Worm (Caenorhabditis elegans): ENCODE measurements around the gene ttbk-4.

- no peak for TF ChIP-seq lsy-27 (tag; optimal IDR thresholded peaks at IDR 0.05; ENCODE audit: borderline replicate concordance, insufficient read depth)
- no peak for TF ChIP-seq snpc-1.1 (tag; optimal IDR thresholded peaks at IDR 0.05; ENCODE audit: insufficient read depth)
- no peak for TF ChIP-seq attf-6 (GFP tag; IDR thresholded peaks at IDR 0.05)
- TF ChIP-seq egrh-3 (GFP tag; IDR thresholded peaks at IDR 0.05): no peak
- no peak for TF ChIP-seq pha-4 (tag; optimal IDR thresholded peaks at IDR 0.05)
These were observed 965 bp upstream of the ttbk-4 start, which contains the start of gene W01B6.5 for ce11 chrIV:10075899-10076298.

Data from whole organism, young adult.